Worm (Caenorhabditis elegans) whole organism, mixed stage, embryonic: ENCODE data around the gene frm-3.

Experiments used
- M03D4.4 ChIP-seq: sonication (generic microtip); optimal IDR thresholded peaks from 2 replicates; lab custom pipeline; 2017; ENCODE audit warnings: mild to moderate bottlenecking, missing genetic modification characterization, missing compliant biosample characterization
- bed-3 ChIP-seq: fragments of 200-800 bp; sonication (Bioruptor generic); optimal IDR thresholded peaks from 3 replicates; lab custom pipeline; 2018; ENCODE audit warnings: mild to moderate bottlenecking, missing genetic modification characterization, moderate library complexity, missing compliant biosample characterization
- blmp-1 ChIP-seq: fragments of 150-350 bp; optimal IDR thresholded peaks from 2 replicates; lab custom pipeline; 2014; ENCODE audit warnings: missing biosample characterization, missing genetic modification characterization
- ceh-39 ChIP-seq: fragments of 150-350 bp; optimal IDR thresholded peaks from 2 replicates; lab custom pipeline; 2014; ENCODE audit warnings: missing biosample characterization, missing genetic modification characterization
- ceh-43 ChIP-seq: fragments of 200-800 bp; sonication (Bioruptor generic); optimal IDR thresholded peaks from 2 replicates; lab custom pipeline; 2018; ENCODE audit warnings: mild to moderate bottlenecking, missing genetic modification characterization, moderate library complexity, missing compliant biosample characterization
- ceh-83 ChIP-seq: fragments of 200-800 bp; sonication (Bioruptor generic); optimal IDR thresholded peaks from 2 replicates; lab custom pipeline; 2018; ENCODE audit warnings: mild to moderate bottlenecking, missing genetic modification characterization, missing compliant biosample characterization
- ces-1 ChIP-seq: fragments of 150-350 bp; optimal IDR thresholded peaks from 2 replicates; lab custom pipeline; 2014; ENCODE audit warnings: missing biosample characterization, missing genetic modification reagents, missing genetic modification characterization
- drap-1 ChIP-seq: fragments of 200-800 bp; sonication (Bioruptor generic); optimal IDR thresholded peaks from 3 replicates; lab custom pipeline; 2018; ENCODE audit warnings: mild to moderate bottlenecking, missing genetic modification characterization, missing compliant biosample characterization
- flh-1 ChIP-seq: fragments of 200-800 bp; sonication (Bioruptor generic); optimal IDR thresholded peaks from 2 replicates; lab custom pipeline; 2018; ENCODE audit warnings: mild to moderate bottlenecking, missing genetic modification characterization, moderate library complexity, missing compliant biosample characterization
- ham-2 ChIP-seq: fragments of 200-800 bp; sonication (Bioruptor generic); optimal IDR thresholded peaks from 2 replicates; lab custom pipeline; 2018; ENCODE audit warnings: mild to moderate bottlenecking, missing genetic modification characterization, missing compliant biosample characterization
- hlh-1 ChIP-seq: fragments of 150-350 bp; optimal IDR thresholded peaks from 2 replicates; lab custom pipeline; 2014; ENCODE audit warnings: missing biosample characterization, missing genetic modification reagents, missing genetic modification characterization
- lin-13 ChIP-seq: fragments of 150-350 bp; optimal IDR thresholded peaks from 2 replicates; lab custom pipeline; 2014; ENCODE audit warnings: missing biosample characterization, missing genetic modification characterization
- lin-32 ChIP-seq: fragments of 200-800 bp; sonication (Bioruptor generic); optimal IDR thresholded peaks from 2 replicates; lab custom pipeline; 2018; ENCODE audit warnings: mild to moderate bottlenecking, missing genetic modification characterization, missing compliant biosample characterization
- lsy-2 ChIP-seq: fragments of 150-350 bp; optimal IDR thresholded peaks from 2 replicates; lab custom pipeline; 2014; ENCODE audit warnings: missing biosample characterization, missing genetic modification characterization
- mab-5 ChIP-seq: fragments of 150-350 bp; optimal IDR thresholded peaks from 2 replicates; lab custom pipeline; 2014; ENCODE audit warnings: missing biosample characterization, missing genetic modification characterization
- mep-1 ChIP-seq: fragments of 150-350 bp; optimal IDR thresholded peaks from 2 replicates; lab custom pipeline; 2017; ENCODE audit warnings: missing biosample characterization, missing genetic modification reagents, missing genetic modification characterization, inconsistent platforms
- nhr-12 ChIP-seq: fragments of 150-350 bp; optimal IDR thresholded peaks from 2 replicates; lab custom pipeline; 2014; ENCODE audit warnings: missing biosample characterization, missing genetic modification characterization
- nhr-2 ChIP-seq: fragments of 150-350 bp; optimal IDR thresholded peaks from 2 replicates; lab custom pipeline; 2014; ENCODE audit warnings: missing biosample characterization, missing genetic modification characterization
- nhr-237 ChIP-seq: fragments of 150-350 bp; optimal IDR thresholded peaks from 2 replicates; lab custom pipeline; 2014; ENCODE audit warnings: missing biosample characterization, missing genetic modification characterization
- nhr-28 ChIP-seq: fragments of 150-350 bp; optimal IDR thresholded peaks from 2 replicates; lab custom pipeline; 2014; ENCODE audit warnings: missing biosample characterization, missing genetic modification characterization
- nhr-76 ChIP-seq: sonication (generic microtip); optimal IDR thresholded peaks from 2 replicates; lab custom pipeline; 2017; ENCODE audit warnings: missing biosample characterization, missing genetic modification characterization
- pha-4 ChIP-seq: fragments of 150-350 bp; optimal IDR thresholded peaks from 2 replicates; lab custom pipeline; 2018; ENCODE audit warnings: missing biosample characterization, missing genetic modification reagents, missing genetic modification characterization
- snpc-4 ChIP-seq: fragments of 150-350 bp; optimal IDR thresholded peaks from 2 replicates; lab custom pipeline; 2014; ENCODE audit warnings: missing biosample characterization, missing genetic modification characterization
- sptf-1 ChIP-seq: sonication (generic microtip); optimal IDR thresholded peaks from 2 replicates; lab custom pipeline; 2017; ENCODE audit warnings: mild to moderate bottlenecking, missing genetic modification characterization, moderate library complexity, missing compliant biosample characterization
- tbx-8 ChIP-seq: fragments of 200-800 bp; sonication (Bioruptor generic); optimal IDR thresholded peaks from 2 replicates; lab custom pipeline; 2018; ENCODE audit warnings: mild to moderate bottlenecking, missing genetic modification characterization, moderate library complexity, missing compliant biosample characterization
- unc-120 ChIP-seq: sonication (generic microtip); optimal IDR thresholded peaks from 2 replicates; lab custom pipeline; 2017; ENCODE audit warnings: missing genetic modification characterization, missing compliant biosample characterization; ENCODE audit not compliant: poor library complexity, severe bottlenecking
- unc-39 ChIP-seq: fragments of 150-350 bp; optimal IDR thresholded peaks from 2 replicates; lab custom pipeline; 2014; ENCODE audit warnings: missing biosample characterization, missing genetic modification characterization
- unc-62 ChIP-seq: fragments of 150-350 bp; optimal IDR thresholded peaks from 2 replicates; lab custom pipeline; 2014; ENCODE audit warnings: missing biosample characterization, missing genetic modification reagents, missing genetic modification characterization
- zip-8 ChIP-seq: fragments of 150-350 bp; optimal IDR thresholded peaks from 2 replicates; lab custom pipeline; 2014; ENCODE audit warnings: missing biosample characterization, missing genetic modification characterization
- ztf-11 ChIP-seq: fragments of 150-350 bp; optimal IDR thresholded peaks from 2 replicates; lab custom pipeline; 2014; ENCODE audit warnings: missing biosample characterization, missing genetic modification characterization

The frm-3 gene

ce11 chrX:11572205-11572604 lies at the start of gene frm-3:
Gene frm-3, plus strand, starts transcription at chrX:11572505.
- TF ChIP-seq lin-32 (GFP tag; lab: Kevin White, UChicago), result no peak
- TF ChIP-seq sptf-1 (tag; lab: Kevin White, UChicago), result no peak
- TF ChIP-seq flh-1 (GFP tag; lab: Kevin White, UChicago), result no peak
- TF ChIP-seq tbx-8 (GFP tag; lab: Kevin White, UChicago), result no peak
- TF ChIP-seq nhr-76 (tag; lab: Kevin White, UChicago), result no peak
- TF ChIP-seq ztf-11 (tag; lab: Kevin White, UChicago), result no peak
- TF ChIP-seq snpc-4 (tag; lab: Kevin White, UChicago), result no peak
- no peak for TF ChIP-seq blmp-1 (tag; lab: Kevin White, UChicago)
- TF ChIP-seq ham-2, result no peak
- no peak for TF ChIP-seq unc-39 (tag; lab: Kevin White, UChicago)
- TF ChIP-seq ceh-83 (GFP tag; lab: Kevin White, UChicago), result no peak
- no peak for TF ChIP-seq ceh-43 (GFP tag; lab: Kevin White, UChicago)

ce11 chrX:11523704-11524103 lies 48.6 kb upstream of the frm-3 start:
- TF ChIP-seq sptf-1 (tag; lab: Kevin White, UChicago), result no peak
- TF ChIP-seq hlh-1 (tag; lab: Kevin White, UChicago), result no peak
- no peak for TF ChIP-seq lin-13
- TF ChIP-seq pha-4 (tag; lab: Kevin White, UChicago), result no peak
- TF ChIP-seq ceh-39 (tag; lab: Kevin White, UChicago), result no peak

DNA sequence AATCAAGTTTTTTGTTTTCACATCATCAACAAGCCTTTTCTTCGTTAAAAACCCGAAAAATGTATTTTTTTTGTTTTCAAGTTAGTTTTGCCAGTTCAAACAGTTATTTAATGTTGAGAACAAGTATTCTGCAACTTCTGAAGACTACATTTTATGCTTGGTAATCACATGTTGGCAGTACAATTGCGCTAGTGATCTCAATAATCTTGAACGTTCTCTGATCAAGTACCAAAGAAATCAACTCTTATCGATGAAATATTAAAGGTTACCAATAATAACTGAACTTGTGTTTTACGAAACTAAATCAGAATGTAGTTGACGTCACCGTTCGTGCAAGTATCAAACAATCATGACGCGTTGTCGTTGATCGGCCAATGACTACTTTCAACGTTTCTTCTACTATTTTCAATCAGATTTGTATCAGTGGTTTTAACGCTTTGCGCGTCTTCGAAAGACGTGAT lies 38.7 kb upstream of the frm-3 start, which contains the start of gene C35C5.8:
C35C5.8 (plus strand) TSS at position 51 of the 461 bp plus-strand sequence.
- TF ChIP-seq drap-1 (GFP tag; lab: Kevin White, UChicago) (no peak), lin-13 (no peak), ceh-83 (GFP tag; lab: Kevin White, UChicago) (no peak), nhr-76 (tag; lab: Kevin White, UChicago) (no peak)
- TF ChIP-seq, all 35 proteins: peak for 0

DNA sequence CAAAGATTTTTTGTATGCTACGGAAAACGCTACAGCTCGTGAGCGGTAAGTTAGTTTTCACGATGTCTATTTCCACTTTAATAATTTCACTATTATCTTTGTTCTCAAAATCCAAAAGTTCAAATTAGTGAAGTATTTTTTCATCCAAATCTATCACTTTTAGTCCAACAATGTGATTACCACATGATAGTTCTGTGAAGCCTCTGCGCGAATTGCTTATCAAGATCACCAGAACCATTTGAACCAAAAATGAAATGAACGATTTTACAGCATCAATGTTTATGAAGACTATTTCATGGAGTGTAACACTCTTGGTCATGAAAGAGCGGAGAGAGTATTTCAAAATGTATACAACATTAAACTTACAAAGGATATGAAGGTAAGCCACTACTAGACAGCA lies 37.9 kb upstream of the frm-3 start:
- TF ChIP-seq bed-3 (GFP tag; lab: Kevin White, UChicago) (no peak), lin-32 (GFP tag; lab: Kevin White, UChicago) (no peak), ces-1 (GFP tag; lab: Kevin White, UChicago) (no peak), unc-62 (GFP tag; lab: Kevin White, UChicago) (no peak), nhr-2 (tag; lab: Kevin White, UChicago) (no peak)

DNA sequence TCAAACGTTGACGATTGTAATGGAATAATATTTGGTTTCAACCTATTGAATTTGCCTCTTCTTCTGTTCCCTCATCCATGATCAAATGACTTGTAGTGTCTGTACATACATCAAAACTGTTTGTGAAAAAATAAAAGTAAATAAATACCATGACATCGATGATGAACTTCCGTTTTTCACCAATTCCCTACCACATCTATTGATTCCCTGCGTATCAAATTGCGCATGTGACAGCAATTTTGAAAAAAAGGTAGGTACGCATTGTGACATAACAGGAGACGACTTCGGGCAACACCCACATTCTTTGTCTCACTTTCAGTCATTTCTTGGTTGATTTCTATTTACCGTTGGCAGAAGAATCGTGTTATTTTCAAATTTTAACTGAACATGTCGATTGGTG lies 35.9 kb upstream of the frm-3 start, which contains the start of gene C35C5.9:
C35C5.9 (plus strand) TSS at position 161 of the 400 bp plus-strand sequence.
- TF ChIP-seq M03D4.4 (tag; lab: Kevin White, UChicago), result no peak

ce11 chrX:11537240-11537764 lies 35.0 kb upstream of the frm-3 start, which contains the start of gene gcp-2.2:
Gene gcp-2.2, plus strand, starts transcription at chrX:11537714.
- TF ChIP-seq unc-120 (no peak), ham-2 (no peak), flh-1 (GFP tag; lab: Kevin White, UChicago) (no peak), lin-32 (GFP tag; lab: Kevin White, UChicago) (no peak), nhr-12 (no peak), ceh-43 (GFP tag; lab: Kevin White, UChicago) (no peak), lin-13 (no peak), ceh-39 (tag; lab: Kevin White, UChicago) (no peak)

ce11 chrX:11541690-11542089 lies 30.6 kb upstream of the frm-3 start:
- TF ChIP-seq ztf-11 (tag; lab: Kevin White, UChicago), result no peak
- TF ChIP-seq mep-1 (tag; lab: Kevin White, UChicago), result no peak
- TF ChIP-seq lsy-2, result no peak
- no peak for TF ChIP-seq nhr-237 (tag; lab: Kevin White, UChicago)
- TF ChIP-seq drap-1 (GFP tag; lab: Kevin White, UChicago), result no peak
- no peak for TF ChIP-seq nhr-28 (tag; lab: Kevin White, UChicago)
- TF ChIP-seq ces-1 (GFP tag; lab: Kevin White, UChicago), result no peak
- no peak for TF ChIP-seq mab-5 (tag; lab: Kevin White, UChicago)
- no peak for TF ChIP-seq snpc-4 (tag; lab: Kevin White, UChicago)
- no peak for TF ChIP-seq ceh-83 (GFP tag; lab: Kevin White, UChicago)
- no peak for TF ChIP-seq unc-62 (GFP tag; lab: Kevin White, UChicago)
- TF ChIP-seq zip-8 (tag; lab: Kevin White, UChicago), result no peak
- TF ChIP-seq M03D4.4 (tag; lab: Kevin White, UChicago), result no peak
- no peak for TF ChIP-seq ceh-43 (GFP tag; lab: Kevin White, UChicago)
- TF ChIP-seq nhr-2 (tag; lab: Kevin White, UChicago), result no peak
- no peak for TF ChIP-seq ceh-39 (tag; lab: Kevin White, UChicago)
